Fruit fly (Drosophila melanogaster) whole organism, prepupa: ENCODE measurements around the gene bark.

Source experiments
- Blimp-1 ChIP-seq: fragments of 200-800 bp; sonication (Bioruptor generic); optimal IDR thresholded peaks from 3 replicates; lab custom pipeline; 2017; ENCODE audit warnings: missing biosample characterization, missing genetic modification characterization, mild to moderate bottlenecking, moderate library complexity, missing genetic modification reagents
- CG10631 ChIP-seq: fragments of 200-800 bp; sonication (Bioruptor generic); optimal IDR thresholded peaks from 2 replicates; lab custom pipeline; 2016; ENCODE audit warnings: missing biosample characterization, missing genetic modification characterization
- CG10669 ChIP-seq: fragments of 200-800 bp; sonication (Bioruptor generic); optimal IDR thresholded peaks from 3 replicates; lab custom pipeline; 2018; ENCODE audit warnings: missing biosample characterization, mild to moderate bottlenecking, missing genetic modification characterization, moderate library complexity
- CG11294 ChIP-seq: fragments of 200-800 bp; sonication (Bioruptor generic); IDR thresholded peaks from 2 replicates; pipeline ENCODE4 v1.3.6; 2022; ENCODE audit warnings: missing biosample characterization, missing genetic modification characterization
- CG11762 ChIP-seq: fragments of 200-800 bp; sonication (Bioruptor generic); optimal IDR thresholded peaks from 3 replicates; lab custom pipeline; 2016; ENCODE audit warnings: missing biosample characterization, missing genetic modification characterization; ENCODE audit not compliant: insufficient read depth
- CG11902 ChIP-seq: fragments of 200-800 bp; sonication (Bioruptor generic); optimal IDR thresholded peaks from 3 replicates; lab custom pipeline; 2016; ENCODE audit warnings: missing biosample characterization, missing genetic modification characterization
- CG15336 ChIP-seq: fragments of 200-800 bp; sonication (Bioruptor generic); IDR thresholded peaks from 2 replicates; pipeline ENCODE4 v1.3.6; 2022; ENCODE audit warnings: missing biosample characterization, missing genetic modification characterization
- CG3032 ChIP-seq: fragments of 200-800 bp; optimal IDR thresholded peaks from 2 replicates; lab custom pipeline; 2019; ENCODE audit warnings: missing biosample characterization, mild to moderate bottlenecking, missing genetic modification characterization, moderate library complexity
- CG31627 ChIP-seq: fragments of 200-800 bp; sonication (Bioruptor generic); optimal IDR thresholded peaks from 3 replicates; lab custom pipeline; 2016; ENCODE audit warnings: missing biosample characterization, missing genetic modification characterization
- CG32006 ChIP-seq: fragments of 200-800 bp; sonication (Bioruptor generic); optimal IDR thresholded peaks from 3 replicates; lab custom pipeline; 2017; ENCODE audit warnings: missing biosample characterization, mild to moderate bottlenecking, missing genetic modification characterization
- CG34406 ChIP-seq: fragments of 200-800 bp; sonication (Bioruptor generic); optimal IDR thresholded peaks from 3 replicates; lab custom pipeline; 2016; ENCODE audit warnings: missing biosample characterization, missing genetic modification characterization
- CG3919 ChIP-seq: fragments of 200-800 bp; sonication (Bioruptor generic); optimal IDR thresholded peaks from 3 replicates; lab custom pipeline; 2016; ENCODE audit warnings: missing biosample characterization, missing genetic modification characterization
- CG4318 ChIP-seq: fragments of 200-800 bp; sonication (Bioruptor generic); optimal IDR thresholded peaks from 3 replicates; lab custom pipeline; 2017; ENCODE audit warnings: missing biosample characterization, mild to moderate bottlenecking, missing genetic modification characterization
- CG6163 ChIP-seq: fragments of 200-800 bp; sonication (Bioruptor generic); IDR thresholded peaks from 3 replicates; pipeline ENCODE4 v1.3.6; 2022; ENCODE audit warnings: missing biosample characterization, missing genetic modification characterization
- CG6276 ChIP-seq: fragments of 200-800 bp; sonication (Bioruptor generic); optimal IDR thresholded peaks from 2 replicates; lab custom pipeline; 2017; ENCODE audit warnings: missing biosample characterization, mild to moderate bottlenecking, missing genetic modification characterization
- CG6792 ChIP-seq: fragments of 200-800 bp; sonication (Bioruptor generic); optimal IDR thresholded peaks from 3 replicates; lab custom pipeline; 2016; ENCODE audit warnings: missing biosample characterization, missing genetic modification characterization
- CG6854 ChIP-seq: fragments of 200-800 bp; sonication (Bioruptor generic); optimal IDR thresholded peaks from 2 replicates; lab custom pipeline; 2017; ENCODE audit warnings: missing biosample characterization, mild to moderate bottlenecking, missing genetic modification characterization
- CG7368 ChIP-seq: fragments of 200-800 bp; sonication (Bioruptor generic); optimal IDR thresholded peaks from 3 replicates; lab custom pipeline; 2016; ENCODE audit warnings: missing biosample characterization, missing genetic modification characterization
- CG8119 ChIP-seq: fragments of 200-800 bp; sonication (Bioruptor generic); IDR thresholded peaks from 3 replicates; pipeline ENCODE4 v1.3.6; 2022; ENCODE audit warnings: missing biosample characterization, missing genetic modification characterization
- CG9139 ChIP-seq: fragments of 200-800 bp; sonication (Bioruptor generic); optimal IDR thresholded peaks from 3 replicates; lab custom pipeline; 2017; ENCODE audit warnings: missing biosample characterization, mild to moderate bottlenecking, missing genetic modification characterization
- Eip75B ChIP-seq: fragments of 200-800 bp; sonication (Bioruptor generic); optimal IDR thresholded peaks from 3 replicates; lab custom pipeline; 2016; ENCODE audit warnings: missing biosample characterization, missing genetic modification characterization
- Eip78C ChIP-seq: fragments of 200-800 bp; sonication (Bioruptor generic); peaks from one replicate; lab custom pipeline; 2016; ENCODE audit warnings: missing biosample characterization, missing genetic modification characterization
- Eip93F ChIP-seq: fragments of 200-800 bp; sonication (Bioruptor generic); optimal IDR thresholded peaks from 2 replicates; lab custom pipeline; 2016; ENCODE audit warnings: missing biosample characterization, mild to moderate bottlenecking, missing genetic modification characterization
- Ets21C ChIP-seq: fragments of 200-800 bp; sonication (Bioruptor generic); optimal IDR thresholded peaks from 3 replicates; lab custom pipeline; 2016; ENCODE audit warnings: missing biosample characterization, missing genetic modification characterization
- Ets96B ChIP-seq: fragments of 200-800 bp; optimal IDR thresholded peaks from 2 replicates; lab custom pipeline; 2019; ENCODE audit warnings: missing biosample characterization, mild to moderate bottlenecking, missing genetic modification characterization, moderate library complexity
- Hr38 ChIP-seq: sonication (Bioruptor generic); optimal IDR thresholded peaks from 2 replicates; lab custom pipeline; 2016; ENCODE audit warnings: missing biosample characterization, missing genetic modification characterization
- Hr39 ChIP-seq: fragments of 200-800 bp; sonication (Bioruptor generic); optimal IDR thresholded peaks from 2 replicates; lab custom pipeline; 2016; ENCODE audit warnings: missing biosample characterization, missing genetic modification characterization
- Hr4 ChIP-seq: fragments of 200-800 bp; sonication (Bioruptor generic); optimal IDR thresholded peaks from 3 replicates; lab custom pipeline; 2016; ENCODE audit warnings: missing biosample characterization, missing genetic modification characterization
- Lpt ChIP-seq: fragments of 200-800 bp; sonication (Bioruptor generic); optimal IDR thresholded peaks from 3 replicates; lab custom pipeline; 2016; ENCODE audit warnings: missing biosample characterization, missing genetic modification characterization
- Met ChIP-seq: fragments of 200-800 bp; sonication (Bioruptor generic); optimal IDR thresholded peaks from 3 replicates; lab custom pipeline; 2016; ENCODE audit warnings: missing biosample characterization, missing genetic modification characterization
- OdsH ChIP-seq: fragments of 200-800 bp; sonication (Bioruptor generic); optimal IDR thresholded peaks from 3 replicates; lab custom pipeline; 2016; ENCODE audit warnings: missing biosample characterization, missing genetic modification characterization
- Smox ChIP-seq: fragments of 200-800 bp; sonication (Bioruptor generic); optimal IDR thresholded peaks from 3 replicates; lab custom pipeline; 2016; ENCODE audit warnings: missing biosample characterization, missing genetic modification characterization
- Sox102F ChIP-seq: fragments of 200-800 bp; sonication (Bioruptor generic); optimal IDR thresholded peaks from 2 replicates; lab custom pipeline; 2016; ENCODE audit warnings: missing biosample characterization, mild to moderate bottlenecking, missing genetic modification characterization
- Sox14 ChIP-seq: fragments of 200-800 bp; sonication (Bioruptor generic); optimal IDR thresholded peaks from 3 replicates; lab custom pipeline; 2016; ENCODE audit warnings: missing biosample characterization, missing genetic modification characterization
- Sox15 ChIP-seq: fragments of 200-800 bp; sonication (Bioruptor generic); optimal IDR thresholded peaks from 3 replicates; lab custom pipeline; 2016; ENCODE audit warnings: missing biosample characterization, missing genetic modification characterization
- achi ChIP-seq: fragments of 200-800 bp; sonication (Bioruptor generic); optimal IDR thresholded peaks from 3 replicates; lab custom pipeline; 2016; ENCODE audit warnings: missing biosample characterization, missing genetic modification characterization
- acj6 ChIP-seq: fragments of 200-800 bp; sonication (Bioruptor generic); optimal IDR thresholded peaks from 3 replicates; lab custom pipeline; 2016; ENCODE audit warnings: missing biosample characterization, missing genetic modification characterization
- dac ChIP-seq: fragments of 200-800 bp; sonication (Bioruptor generic); optimal IDR thresholded peaks from 2 replicates; lab custom pipeline; 2017; ENCODE audit warnings: missing biosample characterization, mild to moderate bottlenecking, missing genetic modification characterization
- eg ChIP-seq: fragments of 200-800 bp; sonication (Bioruptor generic); IDR thresholded peaks from 3 replicates; pipeline ENCODE4 v1.3.6; 2022; ENCODE audit warnings: missing biosample characterization, missing genetic modification characterization
- esn ChIP-seq: fragments of 200-800 bp; sonication (Bioruptor generic); optimal IDR thresholded peaks from 2 replicates; lab custom pipeline; 2016; ENCODE audit warnings: missing biosample characterization, mild to moderate bottlenecking, missing genetic modification characterization, moderate library complexity
- fd85E ChIP-seq: fragments of 200-800 bp; sonication (Bioruptor generic); optimal IDR thresholded peaks from 3 replicates; lab custom pipeline; 2016; ENCODE audit warnings: missing biosample characterization, missing genetic modification characterization
- fkh ChIP-seq: fragments of 200-800 bp; sonication (Bioruptor generic); optimal IDR thresholded peaks from 3 replicates; lab custom pipeline; 2017; ENCODE audit warnings: missing biosample characterization, mild to moderate bottlenecking, missing genetic modification characterization, moderate library complexity
- net ChIP-seq: fragments of 200-800 bp; sonication (Bioruptor generic); optimal IDR thresholded peaks from 3 replicates; lab custom pipeline; 2016; ENCODE audit warnings: missing biosample characterization, missing genetic modification characterization
- pdm3 ChIP-seq: fragments of 200-800 bp; sonication (Bioruptor generic); optimal IDR thresholded peaks from 3 replicates; lab custom pipeline; 2016; ENCODE audit warnings: missing biosample characterization, missing genetic modification characterization
- salr ChIP-seq, 2 experiments: fragments of 200-800 bp; sonication (Bioruptor generic); optimal IDR thresholded peaks; 3 replicates each; lab custom pipeline; 2016 to 2018; ENCODE audit warnings: missing biosample characterization in 2 of 2, missing genetic modification characterization in 2 of 2, mild to moderate bottlenecking in 1 of 2
- spab ChIP-seq: fragments of 200-800 bp; sonication (Bioruptor generic); optimal IDR thresholded peaks from 2 replicates; lab custom pipeline; 2017; ENCODE audit warnings: missing biosample characterization, mild to moderate bottlenecking, missing genetic modification characterization, missing genetic modification reagents
- vri ChIP-seq: fragments of 200-800 bp; sonication (Bioruptor generic); optimal IDR thresholded peaks from 3 replicates; lab custom pipeline; 2016; ENCODE audit warnings: missing biosample characterization, mild to moderate bottlenecking, missing genetic modification characterization

bark gene

dm6 chr2L:3803466-3804143 lies 16.6 kb downstream of the bark start, which contains the start of gene Reph (continued):
- no peak for TF ChIP-seq Ets21C
- TF ChIP-seq CG10669 (GFP tag; lab: Kevin White, UChicago) = peak; percentile 15
- TF ChIP-seq esn (GFP tag; lab: Kevin White, UChicago) = peak; percentile 33
- peak; percentile 11 for TF ChIP-seq Lpt (GFP tag; lab: Kevin White, UChicago)
- TF ChIP-seq CG6163 (GFP tag; lab: Robert Waterston, UW) = peak; percentile 22; the same call in 1 of the 3 replicates
- TF ChIP-seq CG3032 = no peak
- no peak for TF ChIP-seq Eip75B (GFP tag; lab: Kevin White, UChicago)
- TF ChIP-seq, all 60 proteins: peak for 22

- TF ChIP-seq CG8119 (peak; percentile 100), CG11902 (GFP tag; lab: Kevin White, UChicago) (peak; percentile 90), salr (GFP tag; optimal IDR thresholded peaks at IDR 0.05; lab: Kevin White, UChicago) (peak; percentile 96 to 99), Sox14 (GFP tag; lab: Kevin White, UChicago) (peak; percentile 99), spab (GFP tag; lab: Kevin White, UChicago) (peak; percentile 99), Hr38 (GFP tag; lab: Kevin White, UChicago) (peak; percentile 80), net (peak; percentile 99), CG32006 (GFP tag; lab: Kevin White, UChicago) (peak; percentile 100), Met (peak; percentile 91), CG7368 (GFP tag; lab: Kevin White, UChicago) (peak; percentile 98), Eip78C (GFP tag; lab: Kevin White, UChicago) (peak; percentile 100), Hr39 (GFP tag; lab: Kevin White, UChicago) (peak; percentile 91), Eip93F (GFP tag; lab: Kevin White, UChicago) (peak; percentile 49), CG4318 (peak; percentile 99), achi (GFP tag; lab: Kevin White, UChicago) (peak; percentile 99), fkh (GFP tag; lab: Kevin White, UChicago) (peak; percentile 81), Smox (GFP tag; lab: Kevin White, UChicago) (peak; percentile 84), CG3032 (peak; percentile 99), eg (peak; percentile 99), acj6 (GFP tag; lab: Kevin White, UChicago) (peak; percentile 98), Sox102F (GFP tag; lab: Kevin White, UChicago) (peak; percentile 91), CG10669 (GFP tag; lab: Kevin White, UChicago) (peak; percentile 99), Ets21C (peak; percentile 78), CG31627 (GFP tag; lab: Kevin White, UChicago) (peak; percentile 91), CG11294 (GFP tag; lab: Robert Waterston, UW) (peak; percentile 99), CG6792 (GFP tag; lab: Kevin White, UChicago) (peak; percentile 97), Lpt (GFP tag; lab: Kevin White, UChicago) (peak; percentile 100), vri (GFP tag; lab: Kevin White, UChicago) (peak; percentile 61), Eip75B (GFP tag; lab: Kevin White, UChicago) (peak; percentile 99), esn (GFP tag; lab: Kevin White, UChicago) (peak; percentile 90), CG34406 (peak; percentile 96), Ets96B (tag; lab: Kevin White, UChicago) (peak; percentile 100), Hr4 (GFP tag; lab: Kevin White, UChicago) (peak; percentile 100), Sox15 (GFP tag; lab: Kevin White, UChicago) (peak; percentile 95), Blimp-1 (GFP tag; lab: Kevin White, UChicago) (peak; percentile 69), CG3919 (GFP tag; lab: Kevin White, UChicago) (peak; percentile 99), CG10631 (GFP tag; lab: Kevin White, UChicago) (peak; percentile 99), CG9139 (GFP tag; lab: Kevin White, UChicago) (peak; percentile 99), OdsH (GFP tag; lab: Kevin White, UChicago) (peak; percentile 99), fd85E (GFP tag; lab: Kevin White, UChicago) (peak; percentile 91), CG6276 (peak; percentile 100), CG6854 (GFP tag; lab: Kevin White, UChicago) (peak; percentile 80), CG15336 (GFP tag; lab: Robert Waterston, UW) (peak; percentile 100), pdm3 (peak; percentile 98), dac (GFP tag; lab: Kevin White, UChicago) (peak; percentile 99), CG11762 (GFP tag; lab: Kevin White, UChicago) (peak; percentile 99)
These were observed 17.8 kb downstream of the bark start for dm6 chr2L:3804641-3805273.
